Fruit fly (Drosophila melanogaster) Kc167 (cell line): ENCODE measurements around the gene CG6356.

Source experiments
- Sin3A ChIP-seq: fragments of >200 bp; optimal IDR thresholded peaks from 2 replicates; lab custom pipeline; 2018; ENCODE audit warnings: missing external identifiers
- h ChIP-seq: fragments of >200 bp; optimal IDR thresholded peaks from 3 replicates; lab custom pipeline; 2018; ENCODE audit warnings: missing external identifiers
- insv ChIP-seq: fragments of >200 bp; optimal IDR thresholded peaks from 3 replicates; lab custom pipeline; 2018; ENCODE audit warnings: missing external identifiers
- psq ChIP-seq: fragments of >200 bp; optimal IDR thresholded peaks from 2 replicates; lab custom pipeline; 2017; ENCODE audit warnings: missing external identifiers

DNA sequence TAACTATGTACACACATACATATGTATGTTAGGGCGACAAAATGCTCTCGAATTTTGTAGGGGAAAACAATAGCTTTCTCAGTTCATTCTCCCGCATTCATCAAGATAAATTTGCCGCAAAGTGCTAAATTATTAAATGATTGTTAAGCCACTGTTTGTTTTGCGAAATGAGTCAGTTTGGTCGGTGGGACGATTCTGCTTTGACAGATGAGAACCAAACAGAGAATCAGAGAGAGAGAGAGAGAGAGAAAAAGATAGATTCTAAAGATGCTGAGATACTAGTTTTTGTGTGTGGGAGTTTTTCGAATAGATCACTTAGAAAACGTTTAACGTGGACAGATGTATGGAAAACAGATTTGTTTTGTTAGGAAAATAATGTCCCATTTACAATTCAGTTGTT is 23.3 kb upstream of the CG6356 start:
- TF ChIP-seq Sin3A: no peak
- no peak for TF ChIP-seq h (lab: Kevin White, UChicago)
- no peak for TF ChIP-seq psq
- TF ChIP-seq insv: no peak
